Worm (Caenorhabditis elegans): ENCODE data around the gene gly-4.

- TF ChIP-seq hlh-11 (tag; optimal IDR thresholded peaks at IDR 0.05) = no peak
- TF ChIP-seq tra-1 (GFP tag; IDR thresholded peaks at IDR 0.05) = no peak
- TF ChIP-seq nhr-11 (tag; optimal IDR thresholded peaks at IDR 0.05) = no peak
- no peak for TF ChIP-seq skn-1 (tag; optimal IDR thresholded peaks at IDR 0.05)
- TF ChIP-seq snpc-4 (tag; optimal IDR thresholded peaks at IDR 0.05) = no peak
- no peak for TF ChIP-seq lin-38 (GFP tag; IDR thresholded peaks at IDR 0.05)
- TF ChIP-seq hmg-1.1 (GFP tag; IDR thresholded peaks at IDR 0.05) = no peak
- TF ChIP-seq unc-62 (GFP tag; optimal IDR thresholded peaks at IDR 0.05 in 1 of 2) = no peak
- no peak for TF ChIP-seq unc-62 (tag; optimal IDR thresholded peaks at IDR 0.05)
- TF ChIP-seq zip-2 (tag; optimal IDR thresholded peaks at IDR 0.05) = no peak
- TF ChIP-seq egl-27 (tag; optimal IDR thresholded peaks at IDR 0.05) = no peak
- TF ChIP-seq lin-13 (GFP tag; optimal IDR thresholded peaks at IDR 0.05) = no peak
- TF ChIP-seq spr-3 (GFP tag; optimal IDR thresholded peaks at IDR 0.05) = no peak
Observed at ce11 chrV:19901826-19902225, 6.7 kb upstream of the gly-4 start.
